ENCODE assay signal across 6 worm cellular contexts in genomic region chrIV:4667383-4667782, ce11.
TF ChIP-seq lines count a peak whose summit lies in the region.

No protein-coding gene starts in this region.

TF ChIP-seq in whole organism, L1 larva, 84 proteins besides CTCF, POLR2A, EP300 and RAD21:
- no peak for TF ChIP-seq alr-1 (tag; optimal IDR thresholded peaks at IDR 0.05; lab: Kevin White, UChicago; ENCODE audit: borderline replicate concordance)
- peak in 1 of 3 experiments; percentile 2 for TF ChIP-seq ceh-82 (tag; optimal IDR thresholded peaks at IDR 0.05; lab: Kevin White, UChicago)
- TF ChIP-seq unc-98 (GFP tag; IDR thresholded peaks at IDR 0.05; lab: Robert Waterston, UW): no peak
- TF ChIP-seq nhr-76 (tag; optimal IDR thresholded peaks at IDR 0.05; lab: Kevin White, UChicago): no peak
- TF ChIP-seq mab-9 (GFP tag; IDR thresholded peaks at IDR 0.05; lab: Robert Waterston, UW): peak; percentile 63
- peak; percentile 46 for TF ChIP-seq lin-14 (GFP tag; optimal IDR thresholded peaks at IDR 0.05; lab: Kevin White, UChicago)

TF ChIP-seq in whole organism, L3 larva, 47 proteins besides CTCF, POLR2A, EP300 and RAD21 (continues in another document):
- peak; percentile 4 for TF ChIP-seq nfya-1 (tag; optimal IDR thresholded peaks at IDR 0.05; lab: Kevin White, UChicago; ENCODE audit: insufficient read depth)
- peak; percentile 40 for TF ChIP-seq elt-1 (tag; optimal IDR thresholded peaks at IDR 0.05; lab: Kevin White, UChicago)
- no peak for TF ChIP-seq ceh-28 (tag; optimal IDR thresholded peaks at IDR 0.05; lab: Kevin White, UChicago)
- TF ChIP-seq eor-1 (tag; optimal IDR thresholded peaks at IDR 0.05; lab: Kevin White, UChicago): no peak
- no peak for TF ChIP-seq ama-1 (optimal IDR thresholded peaks at IDR 0.05; lab: Kevin White, UChicago)
- TF ChIP-seq ZK546.5 (tag; optimal IDR thresholded peaks at IDR 0.05; lab: Kevin White, UChicago): no peak
- no peak for TF ChIP-seq nhr-28 (tag; optimal IDR thresholded peaks at IDR 0.05; lab: Kevin White, UChicago)
- TF ChIP-seq pqm-1 (tag; optimal IDR thresholded peaks at IDR 0.05; lab: Kevin White, UChicago): no peak
- peak; percentile 63 for TF ChIP-seq lin-39 (tag; optimal IDR thresholded peaks at IDR 0.05; lab: Kevin White, UChicago)
- TF ChIP-seq tbx-2 (tag; optimal IDR thresholded peaks at IDR 0.05; lab: Kevin White, UChicago): no peak
- no peak for TF ChIP-seq snpc-4 (tag; optimal IDR thresholded peaks at IDR 0.05; lab: Kevin White, UChicago)
- peak; percentile 5 for TF ChIP-seq hmg-11 (tag; optimal IDR thresholded peaks at IDR 0.05; lab: Kevin White, UChicago)
- no peak for TF ChIP-seq nhr-25 (tag; optimal IDR thresholded peaks at IDR 0.05; lab: Kevin White, UChicago)
- no peak for TF ChIP-seq sea-2 (GFP tag; optimal IDR thresholded peaks at IDR 0.05; lab: Kevin White, UChicago)
- TF ChIP-seq fkh-10 (GFP tag; optimal IDR thresholded peaks at IDR 0.05; lab: Kevin White, UChicago): no peak
- TF ChIP-seq lsy-12 (tag; optimal IDR thresholded peaks at IDR 0.05; lab: Kevin White, UChicago): no peak
- TF ChIP-seq unc-39 (tag; optimal IDR thresholded peaks at IDR 0.05; lab: Kevin White, UChicago): no peak
- no peak for TF ChIP-seq nhr-76 (tag; optimal IDR thresholded peaks at IDR 0.05; lab: Kevin White, UChicago)

TF ChIP-seq in whole organism, L4 larva, 104 proteins besides CTCF, POLR2A, EP300 and RAD21:
- TF ChIP-seq mxl-3 (GFP tag; optimal IDR thresholded peaks at IDR 0.05; lab: Kevin White, UChicago) (no peak), saeg-2 (GFP tag; IDR thresholded peaks at IDR 0.05; lab: Robert Waterston, UW) (no peak), ces-1 (GFP tag; optimal IDR thresholded peaks at IDR 0.05; lab: Kevin White, UChicago) (no peak), ceh-20 (GFP tag; IDR thresholded peaks at IDR 0.05; lab: Robert Waterston, UW) (0 out of 2 replicates have a peak, but pooled peaks have one; percentile 25), unc-62 (GFP tag; optimal IDR thresholded peaks at IDR 0.05 in 1 of 2; lab: Kevin White, UChicago) (peak in 1 of 2 experiments; percentile 77), unc-62 (tag; optimal IDR thresholded peaks at IDR 0.05; lab: Kevin White, UChicago) (no peak), daf-16 (GFP tag; optimal IDR thresholded peaks at IDR 0.05; lab: Kevin White, UChicago) (no peak), daf-16 (tag; optimal IDR thresholded peaks at IDR 0.05; lab: Kevin White, UChicago) (no peak), set-16 (GFP tag; IDR thresholded peaks at IDR 0.05; lab: Robert Waterston, UW) (peak; percentile 79), hlh-11 (tag; optimal IDR thresholded peaks at IDR 0.05; lab: Kevin White, UChicago) (no peak), zip-11 (GFP tag; IDR thresholded peaks at IDR 0.05; lab: Robert Waterston, UW) (no peak), ceh-62 (tag; optimal IDR thresholded peaks at IDR 0.05; lab: Kevin White, UChicago) (no peak), lin-1 (GFP tag; IDR thresholded peaks at IDR 0.05; lab: Robert Waterston, UW) (no peak), php-3 (GFP tag; IDR thresholded peaks at IDR 0.05; lab: Robert Waterston, UW) (no peak), ztf-7 (tag; optimal IDR thresholded peaks at IDR 0.05; lab: Kevin White, UChicago) (no peak), nhr-76 (tag; optimal IDR thresholded peaks at IDR 0.05; lab: Kevin White, UChicago) (no peak)

TF ChIP-seq in whole organism, late embryonic, 69 proteins besides CTCF, POLR2A, EP300 and RAD21:
- TF ChIP-seq ceh-2 (tag; optimal IDR thresholded peaks at IDR 0.05; lab: Kevin White, UChicago) (no peak), ceh-18 (tag; optimal IDR thresholded peaks at IDR 0.05; lab: Kevin White, UChicago) (peak; percentile 1)
TF ChIP-seq in whole organism, late embryonic: peak in this region for 1.

TF ChIP-seq in whole organism, mixed stage, embryonic, 35 proteins besides CTCF, POLR2A, EP300 and RAD21:
- TF ChIP-seq unc-62 (GFP tag; optimal IDR thresholded peaks at IDR 0.05; lab: Kevin White, UChicago): no peak
- TF ChIP-seq unc-120 (tag; optimal IDR thresholded peaks at IDR 0.05; lab: Kevin White, UChicago; ENCODE audit: poor library complexity, severe bottlenecking): peak; percentile 36

TF ChIP-seq in whole organism, young adult, 124 proteins besides CTCF, POLR2A, EP300 and RAD21:
- TF ChIP-seq atf-7 (tag; optimal IDR thresholded peaks at IDR 0.05; lab: Kevin White, UChicago) (no peak), ztf-28 (GFP tag; IDR thresholded peaks at IDR 0.05; lab: Robert Waterston, UW) (0 out of 2 replicates have a peak, but pooled peaks have one; percentile 32), tbp1 (GFP tag; optimal IDR thresholded peaks at IDR 0.05; lab: Kevin White, UChicago) (no peak), snpc-1.1 (tag; optimal IDR thresholded peaks at IDR 0.05; lab: Kevin White, UChicago; ENCODE audit: insufficient read depth) (no peak), madf-3 (GFP tag; IDR thresholded peaks at IDR 0.05; lab: Robert Waterston, UW) (0 out of 2 replicates have a peak, but pooled peaks have one; percentile 8), lsl-1 (GFP tag; optimal IDR thresholded peaks at IDR 0.05; lab: Kevin White, UChicago) (no peak), dpff-1 (tag; optimal IDR thresholded peaks at IDR 0.05; lab: Kevin White, UChicago) (no peak), Y67H2A.10 (GFP tag; conservative IDR thresholded peaks at IDR 0.05; lab: Robert Waterston, UW) (no peak), nhr-90 (tag; optimal IDR thresholded peaks at IDR 0.05; lab: Kevin White, UChicago) (no peak), dox-1 (GFP tag; IDR thresholded peaks at IDR 0.05; lab: Robert Waterston, UW) (0 out of 2 replicates have a peak, but pooled peaks have one; percentile 11), tbx-9 (tag; optimal IDR thresholded peaks at IDR 0.05; lab: Kevin White, UChicago; ENCODE audit: borderline replicate concordance) (no peak), F23B12.7 (tag; optimal IDR thresholded peaks at IDR 0.05; lab: Kevin White, UChicago; ENCODE audit: insufficient read depth) (no peak), F55B11.4 (tag; optimal IDR thresholded peaks at IDR 0.05; lab: Kevin White, UChicago; ENCODE audit: borderline replicate concordance, insufficient read depth) (no peak), rcor-1 (GFP tag; IDR thresholded peaks at IDR 0.05; lab: Robert Waterston, UW) (no peak), F33H1.4 (GFP tag; IDR thresholded peaks at IDR 0.05; lab: Robert Waterston, UW) (no peak), gei-17 (GFP tag; optimal IDR thresholded peaks at IDR 0.05; lab: Kevin White, UChicago) (no peak), ztf-3 (GFP tag; optimal IDR thresholded peaks at IDR 0.05; lab: Kevin White, UChicago) (no peak), lin-26 (GFP tag; IDR thresholded peaks at IDR 0.05; lab: Robert Waterston, UW) (0 out of 2 replicates have a peak, but pooled peaks have one; percentile 44), zfh-2 (GFP tag; conservative IDR thresholded peaks at IDR 0.05; lab: Robert Waterston, UW) (peak; percentile 81), nfyb-1 (GFP tag; IDR thresholded peaks at IDR 0.05; lab: Robert Waterston, UW) (0 out of 2 replicates have a peak, but pooled peaks have one; percentile 25), bed-1 (GFP tag; IDR thresholded peaks at IDR 0.05; lab: Robert Waterston, UW) (no peak), ztf-25 (GFP tag; IDR thresholded peaks at IDR 0.05; lab: Robert Waterston, UW) (no peak), fkh-3 (tag; optimal IDR thresholded peaks at IDR 0.05; lab: Kevin White, UChicago) (no peak), dpl-1 (GFP tag; optimal IDR thresholded peaks at IDR 0.05; lab: Kevin White, UChicago) (no peak), egrh-3 (GFP tag; IDR thresholded peaks at IDR 0.05; lab: Robert Waterston, UW) (peak; percentile 72), ceh-79 (tag; optimal IDR thresholded peaks at IDR 0.05; lab: Kevin White, UChicago) (no peak), lin-54 (GFP tag; optimal IDR thresholded peaks at IDR 0.05; lab: Kevin White, UChicago) (no peak), ceh-27 (GFP tag; optimal IDR thresholded peaks at IDR 0.05; lab: Kevin White, UChicago) (no peak), egl-44 (GFP tag; IDR thresholded peaks at IDR 0.05; lab: Robert Waterston, UW) (no peak), efl-1 (GFP tag; optimal IDR thresholded peaks at IDR 0.05; lab: Kevin White, UChicago) (no peak), sea-2 (GFP tag; IDR thresholded peaks at IDR 0.05; lab: Robert Waterston, UW) (no peak), F52B5.7 (tag; optimal IDR thresholded peaks at IDR 0.05; lab: Kevin White, UChicago) (no peak), pha-4 (tag; optimal IDR thresholded peaks at IDR 0.05; lab: Kevin White, UChicago) (no peak), mcd-1 (GFP tag; IDR thresholded peaks at IDR 0.05; lab: Robert Waterston, UW) (peak; percentile 31; the same call in 1 of the 2 replicates), F37B4.10 (GFP tag; IDR thresholded peaks at IDR 0.05; lab: Robert Waterston, UW) (0 out of 2 replicates have a peak, but pooled peaks have one; percentile 53), snpc-1.3 (tag; optimal IDR thresholded peaks at IDR 0.05; lab: Kevin White, UChicago; ENCODE audit: insufficient read depth) (no peak), hsf-1 (GFP tag; IDR thresholded peaks at IDR 0.05; lab: Robert Waterston, UW) (no peak)
